Fruit fly (Drosophila melanogaster) whole organism, embryonic: ENCODE measurements around the gene CG13978.

Source experiments
- Adf1 ChIP-seq: fragments of 200-800 bp; sonication (Bioruptor generic); IDR thresholded peaks from 2 replicates; pipeline ENCODE4 v1.3.6; 2022; ENCODE audit warnings: missing biosample characterization, missing genetic modification characterization
- B-H1 ChIP-seq: fragments of 200-800 bp; sonication (Bioruptor generic); IDR thresholded peaks from 3 replicates; pipeline ENCODE4 v1.3.6; 2022; ENCODE audit warnings: missing biosample characterization, missing genetic modification characterization
- CG1024 ChIP-seq: fragments of 200-800 bp; sonication (Bioruptor generic); IDR thresholded peaks from 2 replicates; pipeline ENCODE4 v1.3.6; 2022; ENCODE audit warnings: missing biosample characterization, missing genetic modification characterization
- CG10959 ChIP-seq: fragments of 200-800 bp; sonication (Bioruptor generic); IDR thresholded peaks from 2 replicates; pipeline ENCODE4 v1.3.6; 2022; ENCODE audit warnings: missing biosample characterization, missing genetic modification characterization
- CG10979 ChIP-seq: fragments of 200-800 bp; sonication (Bioruptor generic); optimal IDR thresholded peaks from 2 replicates; lab custom pipeline; 2018; ENCODE audit warnings: missing biosample characterization, mild to moderate bottlenecking, missing genetic modification characterization, moderate library complexity
- CG11504 ChIP-seq: fragments of 200-800 bp; sonication (Bioruptor generic); optimal IDR thresholded peaks from 3 replicates; lab custom pipeline; 2019; ENCODE audit warnings: missing biosample characterization, mild to moderate bottlenecking, missing genetic modification characterization, moderate library complexity
- CG13296 ChIP-seq: fragments of 200-800 bp; sonication (Bioruptor generic); optimal IDR thresholded peaks from 3 replicates; lab custom pipeline; 2018; ENCODE audit warnings: missing biosample characterization, mild to moderate bottlenecking, missing genetic modification characterization
- CG13894 ChIP-seq: fragments of 200-800 bp; sonication (Bioruptor generic); optimal IDR thresholded peaks from 3 replicates; lab custom pipeline; 2018; ENCODE audit warnings: missing biosample characterization, mild to moderate bottlenecking, missing genetic modification characterization, moderate library complexity
- CG1529 ChIP-seq: fragments of 200-800 bp; sonication (Bioruptor generic); optimal IDR thresholded peaks from 3 replicates; lab custom pipeline; 2018; ENCODE audit warnings: missing biosample characterization, missing genetic modification characterization
- CG18011 ChIP-seq: fragments of 200-800 bp; sonication (Bioruptor generic); optimal IDR thresholded peaks from 2 replicates; lab custom pipeline; 2017; ENCODE audit warnings: missing biosample characterization, missing genetic modification characterization, mild to moderate bottlenecking, moderate library complexity, missing genotype
- CG18599 ChIP-seq: fragments of 200-800 bp; sonication (Bioruptor generic); optimal IDR thresholded peaks from 3 replicates; lab custom pipeline; 2017; ENCODE audit warnings: missing biosample characterization, missing genetic modification characterization, mild to moderate bottlenecking, moderate library complexity, missing genetic modification reagents
- CG2712 ChIP-seq: fragments of 200-800 bp; optimal IDR thresholded peaks from 3 replicates; lab custom pipeline; 2019; ENCODE audit warnings: missing biosample characterization, mild to moderate bottlenecking, missing genetic modification characterization, moderate library complexity
- CG30431 ChIP-seq: fragments of 200-800 bp; sonication (Bioruptor generic); optimal IDR thresholded peaks from 2 replicates; lab custom pipeline; 2017; ENCODE audit warnings: missing biosample characterization, missing genetic modification characterization
- CG4730 ChIP-seq: fragments of 200-800 bp; sonication (Bioruptor generic); IDR thresholded peaks from 2 replicates; pipeline ENCODE4 v1.3.6; 2022; ENCODE audit warnings: missing biosample characterization, missing genetic modification characterization
- CG6654 ChIP-seq: fragments of 200-800 bp; sonication (Bioruptor generic); optimal IDR thresholded peaks from 2 replicates; lab custom pipeline; 2017; ENCODE audit warnings: missing biosample characterization, mild to moderate bottlenecking, missing genetic modification characterization
- CG6683 ChIP-seq: fragments of 200-800 bp; sonication (Bioruptor generic); optimal IDR thresholded peaks from 2 replicates; lab custom pipeline; 2017; ENCODE audit warnings: missing biosample characterization, mild to moderate bottlenecking, missing genetic modification characterization, missing genetic modification reagents
- CG7786 ChIP-seq: fragments of 200-800 bp; sonication (Bioruptor generic); optimal IDR thresholded peaks from 2 replicates; lab custom pipeline; 2016; ENCODE audit warnings: missing biosample characterization, missing genetic modification characterization
- CG7839 ChIP-seq: fragments of 200-800 bp; sonication (Bioruptor generic); optimal IDR thresholded peaks from 3 replicates; lab custom pipeline; 2018; ENCODE audit warnings: missing biosample characterization, mild to moderate bottlenecking, missing genetic modification characterization, moderate library complexity
- CG8765 ChIP-seq: fragments of 200-800 bp; sonication (Bioruptor generic); IDR thresholded peaks from 2 replicates; pipeline ENCODE4 v1.3.6; 2022; ENCODE audit warnings: missing biosample characterization, missing genetic modification characterization
- CG9609 ChIP-seq: fragments of 200-800 bp; sonication (Bioruptor generic); optimal IDR thresholded peaks from 3 replicates; lab custom pipeline; 2016; ENCODE audit warnings: missing biosample characterization, missing genetic modification characterization
- D19B ChIP-seq: fragments of 200-800 bp; sonication (Bioruptor generic); optimal IDR thresholded peaks from 2 replicates; lab custom pipeline; 2017; ENCODE audit warnings: missing biosample characterization, mild to moderate bottlenecking, missing genetic modification characterization
- Deaf1 ChIP-seq: fragments of 200-800 bp; optimal IDR thresholded peaks from 3 replicates; lab custom pipeline; 2019; ENCODE audit warnings: missing biosample characterization, mild to moderate bottlenecking, missing genetic modification characterization, moderate library complexity
- Dfd ChIP-seq, 2 experiments: fragments of >200 bp; optimal IDR thresholded peaks; 2 replicates each; lab custom pipeline; 2017; ENCODE audit warnings: missing biosample characterization in 2 of 2, missing genetic modification characterization in 2 of 2
- Hey ChIP-seq: fragments of 200-800 bp; sonication (Bioruptor generic); optimal IDR thresholded peaks from 3 replicates; lab custom pipeline; 2018; ENCODE audit warnings: missing biosample characterization, mild to moderate bottlenecking, missing genetic modification characterization
- HmgD ChIP-seq: fragments of 200-800 bp; sonication (Bioruptor generic); optimal IDR thresholded peaks from 3 replicates; lab custom pipeline; 2016; ENCODE audit warnings: missing biosample characterization, missing genetic modification characterization
- Hmr ChIP-seq: fragments of 200-800 bp; sonication (Bioruptor generic); optimal IDR thresholded peaks from 3 replicates; lab custom pipeline; 2017; ENCODE audit warnings: mild to moderate bottlenecking, missing biosample characterization, missing genetic modification reagents, missing genetic modification characterization
- MESR4 ChIP-seq: fragments of 200-800 bp; sonication (Bioruptor generic); optimal IDR thresholded peaks from 2 replicates; lab custom pipeline; 2018; ENCODE audit warnings: missing biosample characterization, mild to moderate bottlenecking, missing genetic modification characterization, moderate library complexity
- Sry-δ ChIP-seq: fragments of 200-800 bp; sonication (Bioruptor generic); optimal IDR thresholded peaks from 2 replicates; lab custom pipeline; 2016; ENCODE audit warnings: missing biosample characterization, missing genetic modification characterization
- Trl ChIP-seq, 3 experiments: fragments of >200 bp in 2 of 3; fragments of 200-800 bp in 1 of 3; sonication (Bioruptor generic) in 1 of 3; optimal IDR thresholded peaks; 2 replicates in 1 of 3; 3 replicates in 2 of 3; lab custom pipeline; 2016 to 2017; ENCODE audit warnings: missing biosample characterization in 1 of 3, missing genetic modification characterization in 1 of 3
- al ChIP-seq: fragments of 200-800 bp; sonication (Bioruptor generic); IDR thresholded peaks from 2 replicates; pipeline ENCODE4 v1.3.6; 2022; ENCODE audit warnings: missing biosample characterization, missing genetic modification characterization
- ap ChIP-seq: fragments of 200-800 bp; sonication (Bioruptor generic); IDR thresholded peaks from 2 replicates; pipeline ENCODE4 v1.3.6; 2022; ENCODE audit warnings: missing biosample characterization, missing genetic modification characterization
- ato ChIP-seq: fragments of 200-800 bp; sonication (Bioruptor generic); IDR thresholded peaks from 2 replicates; pipeline ENCODE4 v1.3.6; 2022; ENCODE audit warnings: missing biosample characterization, missing genetic modification characterization; ENCODE audit not compliant: partially characterized antibody
- corto ChIP-seq: fragments of 200-800 bp; sonication (Bioruptor generic); optimal IDR thresholded peaks from 2 replicates; lab custom pipeline; 2016; ENCODE audit warnings: missing biosample characterization, mild to moderate bottlenecking, missing genetic modification characterization, moderate library complexity
- fd96Cb ChIP-seq: fragments of 200-800 bp; sonication (Bioruptor generic); optimal IDR thresholded peaks from 2 replicates; lab custom pipeline; 2018; ENCODE audit warnings: missing biosample characterization, mild to moderate bottlenecking, missing genetic modification characterization, moderate library complexity
- jumu ChIP-seq: fragments of 200-800 bp; sonication (Bioruptor generic); optimal IDR thresholded peaks from 3 replicates; lab custom pipeline; 2016; ENCODE audit warnings: missing biosample characterization, missing genetic modification characterization
- lilli ChIP-seq: fragments of 200-800 bp; sonication (Bioruptor generic); optimal IDR thresholded peaks from 3 replicates; lab custom pipeline; 2016; ENCODE audit warnings: missing biosample characterization, missing genetic modification characterization
- lov ChIP-seq, 2 experiments: fragments of 200-800 bp in 1 of 2; fragments of >200 bp in 1 of 2; sonication (Bioruptor generic) in 1 of 2; IDR thresholded peaks in 1 of 2; optimal IDR thresholded peaks in 1 of 2; 2 replicates in 1 of 2; 3 replicates in 1 of 2; pipeline versions ENCODE4 v1.3.6 to Lab custom; 2017 to 2022; ENCODE audit warnings: missing biosample characterization in 1 of 2, missing genetic modification characterization in 1 of 2
- nom ChIP-seq: fragments of 200-800 bp; sonication (Bioruptor generic); optimal IDR thresholded peaks from 2 replicates; lab custom pipeline; 2017; ENCODE audit warnings: missing biosample characterization, missing genetic modification characterization, mild to moderate bottlenecking, moderate library complexity, missing genetic modification reagents
- otp ChIP-seq: fragments of 200-800 bp; sonication (Bioruptor generic); IDR thresholded peaks from 3 replicates; pipeline ENCODE4, ENCODE4 v1.3.6; 2022; ENCODE audit warnings: missing biosample characterization, missing genetic modification characterization
- peb ChIP-seq: fragments of 200-800 bp; sonication (Bioruptor generic); IDR thresholded peaks from 2 replicates; pipeline ENCODE4 v1.3.6; 2022; ENCODE audit warnings: missing biosample characterization, missing genetic modification characterization
- prd ChIP-seq, 3 experiments: fragments of >200 bp in 2 of 3; fragments of 200-800 bp in 1 of 3; sonication (Bioruptor generic) in 1 of 3; optimal IDR thresholded peaks in 2 of 3; IDR thresholded peaks in 1 of 3; 2 replicates in 2 of 3; 3 replicates in 1 of 3; pipeline versions ENCODE4 v1.3.6 to Lab custom; 2017 to 2022; ENCODE audit warnings: missing biosample characterization in 1 of 3, missing genetic modification characterization in 1 of 3
- pum ChIP-seq: fragments of 200-800 bp; sonication (Bioruptor generic); optimal IDR thresholded peaks from 2 replicates; lab custom pipeline; 2016; ENCODE audit warnings: missing biosample characterization, missing genetic modification characterization
- salm ChIP-seq: fragments of 200-800 bp; sonication (Bioruptor generic); optimal IDR thresholded peaks from 2 replicates; lab custom pipeline; 2018; ENCODE audit warnings: missing biosample characterization, mild to moderate bottlenecking, missing genetic modification characterization
- sens ChIP-seq: fragments of 200-800 bp; sonication (Bioruptor generic); peaks from one replicate; lab custom pipeline; 2016; ENCODE audit warnings: missing biosample characterization, missing genetic modification characterization
- ttk ChIP-seq: fragments of 200-800 bp; sonication (Bioruptor generic); IDR thresholded peaks from 2 replicates; pipeline ENCODE4 v2.1.2; 2022; ENCODE audit warnings: missing biosample characterization, missing genetic modification characterization

CG13978 gene

dm6 chr3R:27437308-27437707 is 26.7 kb upstream of the CG13978 start, which contains the start of gene side (continued):
- TF ChIP-seq MESR4 (GFP tag; lab: Kevin White, UChicago) (no peak), CG6654 (GFP tag; lab: Kevin White, UChicago) (no peak), CG6683 (GFP tag; lab: Kevin White, UChicago) (no peak), CG2712 (tag; lab: Kevin White, UChicago) (peak; percentile 6), CG13296 (GFP tag; lab: Kevin White, UChicago) (no peak), HmgD (GFP tag; lab: Kevin White, UChicago) (peak; percentile 1), prd (optimal IDR thresholded peaks at IDR 0.05; lab: Kevin White, UChicago) (no peak), prd (GFP tag; IDR thresholded peaks at IDR 0.05; lab: Robert Waterston, UW) (no peak), corto (GFP tag; lab: Kevin White, UChicago) (no peak), D19B (GFP tag; lab: Kevin White, UChicago) (no peak), lov (optimal IDR thresholded peaks at IDR 0.05; lab: Kevin White, UChicago) (no peak), lov (GFP tag; IDR thresholded peaks at IDR 0.05; lab: Robert Waterston, UW) (no peak), CG1024 (GFP tag; lab: Robert Waterston, UW) (no peak), ap (GFP tag; lab: Robert Waterston, UW) (no peak), al (GFP tag; lab: Robert Waterston, UW) (no peak), sens (GFP tag; lab: Kevin White, UChicago) (peak; percentile 11), Sry-δ (no peak), ato (no peak), CG30431 (GFP tag; lab: Kevin White, UChicago) (no peak), CG9609 (GFP tag; lab: Kevin White, UChicago) (no peak), Hmr (GFP tag; lab: Kevin White, UChicago) (peak; percentile 12), B-H1 (no peak), lilli (GFP tag; lab: Kevin White, UChicago) (no peak), CG18599 (GFP tag; lab: Kevin White, UChicago) (peak; percentile 12), peb (GFP tag; lab: Robert Waterston, UW) (no peak), CG10959 (GFP tag; lab: Robert Waterston, UW) (no peak), Adf1 (GFP tag; lab: Robert Waterston, UW) (peak; percentile 84), CG8765 (GFP tag; lab: Robert Waterston, UW) (no peak)

- TF ChIP-seq CG1529 (GFP tag; lab: Kevin White, UChicago), result no peak
- peak in 1 of 2 experiments; percentile 17 for TF ChIP-seq Trl (optimal IDR thresholded peaks at IDR 0.05; lab: Kevin White, UChicago)
- TF ChIP-seq Trl (GFP tag; optimal IDR thresholded peaks at IDR 0.05; lab: Kevin White, UChicago), result no peak
- TF ChIP-seq salm (tag; lab: Kevin White, UChicago), result no peak
- TF ChIP-seq CG11504 (tag; lab: Kevin White, UChicago), result peak; percentile 99
- no peak for TF ChIP-seq Dfd (GFP tag; optimal IDR thresholded peaks at IDR 0.05; lab: Kevin White, UChicago)
- peak; percentile 41 for TF ChIP-seq Deaf1 (tag; lab: Kevin White, UChicago)
Measured at dm6 chr3R:27438370-27438769, 25.6 kb upstream of the CG13978 start.

- peak; percentile 45 for TF ChIP-seq Hey (tag; lab: Kevin White, UChicago)
- no peak for TF ChIP-seq CG6683 (GFP tag; lab: Kevin White, UChicago)
- TF ChIP-seq, all 482 proteins: peak for 1
Measured at dm6 chr3R:27440012-27440411, 24.0 kb upstream of the CG13978 start, which contains the start of gene CG43447. TSS of gene CG43447 (plus strand) at chr3R:27440312.

- TF ChIP-seq fd96Cb (tag; lab: Kevin White, UChicago), result peak; percentile 70
- TF ChIP-seq CG4730 (GFP tag; lab: Robert Waterston, UW), result 0 out of 2 replicates have a peak, but pooled peaks have one; percentile 40
- no peak for TF ChIP-seq B-H1
- no peak for TF ChIP-seq CG13894 (tag; lab: Kevin White, UChicago)
- peak; percentile 85 for TF ChIP-seq CG10979
- TF ChIP-seq nom (GFP tag; lab: Kevin White, UChicago), result no peak
- peak; percentile 66; the same call in 1 of the 3 replicates for TF ChIP-seq otp (GFP tag; lab: Robert Waterston, UW)
- no peak for TF ChIP-seq CG18011
- TF ChIP-seq CG7839 (tag; lab: Kevin White, UChicago), result peak; percentile 57
- peak; percentile 48 for TF ChIP-seq pum (GFP tag; lab: Kevin White, UChicago)
- no peak for TF ChIP-seq CG7786
- TF ChIP-seq Deaf1 (tag; lab: Kevin White, UChicago), result peak; percentile 8
- peak; percentile 53 for TF ChIP-seq jumu (GFP tag; lab: Kevin White, UChicago)
- no peak for TF ChIP-seq ttk (GFP tag; lab: Robert Waterston, UW)
Measured at dm6 chr3R:27440628-27441027, 23.4 kb upstream of the CG13978 start, which contains the start of gene CG44290. TSS of gene CG44290 (minus strand) at chr3R:27440944.
